Worm (Caenorhabditis elegans) whole organism, late embryonic: ENCODE results near the gene rpt-1.

Source experiments
- C08G9.2 ChIP-seq: sonication (generic microtip); optimal IDR thresholded peaks from 2 replicates; lab custom pipeline; 2016; ENCODE audit warnings: mild to moderate bottlenecking, missing genetic modification characterization, moderate library complexity, missing compliant biosample characterization
- C38D4.7 ChIP-seq: fragments of 200-800 bp; sonication (Bioruptor generic); optimal IDR thresholded peaks from 2 replicates; lab custom pipeline; 2018; ENCODE audit warnings: mild to moderate bottlenecking, missing genetic modification characterization, moderate library complexity, missing compliant biosample characterization
- T23F11.4 ChIP-seq: fragments of 200-800 bp; sonication (Bioruptor generic); optimal IDR thresholded peaks from 2 replicates; lab custom pipeline; 2018; ENCODE audit warnings: mild to moderate bottlenecking, missing genetic modification characterization, missing compliant biosample characterization
- ama-1 ChIP-seq: fragments of 150-350 bp; optimal IDR thresholded peaks from 2 replicates; lab custom pipeline; 2014
- ceh-18 ChIP-seq: sonication (generic microtip); optimal IDR thresholded peaks from 2 replicates; lab custom pipeline; 2016; ENCODE audit warnings: missing genetic modification characterization, missing compliant biosample characterization
- ceh-2 ChIP-seq: sonication (generic microtip); optimal IDR thresholded peaks from 2 replicates; lab custom pipeline; 2016; ENCODE audit warnings: missing genotype, missing genetic modification characterization, missing compliant biosample characterization
- ceh-22 ChIP-seq: sonication (generic microtip); optimal IDR thresholded peaks from 2 replicates; lab custom pipeline; 2017; ENCODE audit warnings: missing biosample characterization, missing genetic modification characterization
- ceh-24 ChIP-seq: sonication (generic microtip); optimal IDR thresholded peaks from 2 replicates; lab custom pipeline; 2016; ENCODE audit warnings: mild to moderate bottlenecking, missing genetic modification characterization, missing compliant biosample characterization
- ceh-31 ChIP-seq: sonication (generic microtip); optimal IDR thresholded peaks from 2 replicates; lab custom pipeline; 2016; ENCODE audit warnings: missing genetic modification characterization, missing compliant biosample characterization
- ceh-34 ChIP-seq: sonication (generic microtip); optimal IDR thresholded peaks from 2 replicates; lab custom pipeline; 2016; ENCODE audit warnings: mild to moderate bottlenecking, missing genetic modification characterization, missing compliant biosample characterization
- elt-4 ChIP-seq: sonication (generic microtip); optimal IDR thresholded peaks from 2 replicates; lab custom pipeline; 2016; ENCODE audit warnings: missing genetic modification characterization, missing compliant biosample characterization
- ets-4 ChIP-seq: sonication (generic microtip); optimal IDR thresholded peaks from 2 replicates; lab custom pipeline; 2016; ENCODE audit warnings: missing genetic modification characterization, missing compliant biosample characterization
- eyg-1 ChIP-seq: sonication (generic microtip); optimal IDR thresholded peaks from 2 replicates; lab custom pipeline; 2016; ENCODE audit warnings: missing genotype, missing genetic modification characterization, missing compliant biosample characterization
- fax-1 ChIP-seq: sonication (generic microtip); optimal IDR thresholded peaks from 2 replicates; lab custom pipeline; 2016; ENCODE audit warnings: missing genotype, missing genetic modification characterization, missing compliant biosample characterization
- hlh-6 ChIP-seq: sonication (generic microtip); optimal IDR thresholded peaks from 2 replicates; lab custom pipeline; 2016; ENCODE audit warnings: missing genotype, missing genetic modification characterization, missing compliant biosample characterization
- hlh-8 ChIP-seq: sonication (generic microtip); optimal IDR thresholded peaks from 2 replicates; lab custom pipeline; 2016; ENCODE audit warnings: missing genotype, missing genetic modification characterization, missing compliant biosample characterization
- madf-2 ChIP-seq: sonication (generic microtip); optimal IDR thresholded peaks from 2 replicates; lab custom pipeline; 2017; ENCODE audit warnings: missing genetic modification characterization, missing compliant biosample characterization
- mec-3 ChIP-seq: sonication (generic microtip); optimal IDR thresholded peaks from 2 replicates; lab custom pipeline; 2016; ENCODE audit warnings: borderline replicate concordance, missing genetic modification characterization, missing compliant biosample characterization
- npax-4 ChIP-seq: sonication (generic microtip); optimal IDR thresholded peaks from 2 replicates; lab custom pipeline; 2016; ENCODE audit warnings: missing genetic modification characterization, missing compliant biosample characterization
- odd-2 ChIP-seq: sonication (generic microtip); optimal IDR thresholded peaks from 2 replicates; lab custom pipeline; 2017; ENCODE audit warnings: antibody characterized with exemption, mild to moderate bottlenecking, missing genetic modification characterization, missing compliant biosample characterization
- pag-3 ChIP-seq: sonication (generic microtip); optimal IDR thresholded peaks from 2 replicates; lab custom pipeline; 2016; ENCODE audit warnings: missing compliant biosample characterization, missing genetic modification characterization, borderline replicate concordance
- pat-9 ChIP-seq: fragments of 200-800 bp; sonication (Bioruptor generic); optimal IDR thresholded peaks from 2 replicates; lab custom pipeline; 2018; ENCODE audit warnings: mild to moderate bottlenecking, missing genetic modification characterization, moderate library complexity, missing compliant biosample characterization
- pha-4 ChIP-seq: fragments of 150-350 bp; optimal IDR thresholded peaks from 2 replicates; lab custom pipeline; 2018; ENCODE audit warnings: missing biosample characterization, missing genetic modification reagents, missing genetic modification characterization
- pros-1 ChIP-seq: fragments of 150-350 bp; optimal IDR thresholded peaks from 2 replicates; lab custom pipeline; 2014; ENCODE audit warnings: missing biosample characterization, missing genetic modification reagents, missing genetic modification characterization
- rnt-1 ChIP-seq: sonication (generic microtip); optimal IDR thresholded peaks from 2 replicates; lab custom pipeline; 2016; ENCODE audit warnings: missing genetic modification characterization, missing compliant biosample characterization
- sdc-2 ChIP-seq: sonication (generic microtip); optimal IDR thresholded peaks from 2 replicates; lab custom pipeline; 2016; ENCODE audit warnings: missing genotype, missing genetic modification characterization, missing compliant biosample characterization
- syd-9 ChIP-seq: sonication (generic microtip); optimal IDR thresholded peaks from 2 replicates; lab custom pipeline; 2016; ENCODE audit warnings: mild to moderate bottlenecking, missing genetic modification characterization, moderate library complexity, missing compliant biosample characterization
- ttx-3 ChIP-seq: sonication (generic microtip); optimal IDR thresholded peaks from 2 replicates; lab custom pipeline; 2016; ENCODE audit warnings: missing genetic modification reagents, missing genetic modification characterization, missing compliant biosample characterization
- unc-42 ChIP-seq: sonication (generic microtip); optimal IDR thresholded peaks from 2 replicates; lab custom pipeline; 2016; ENCODE audit warnings: missing genotype, missing genetic modification characterization, missing compliant biosample characterization
- unc-55 ChIP-seq: sonication (generic microtip); optimal IDR thresholded peaks from 2 replicates; lab custom pipeline; 2017; ENCODE audit warnings: missing biosample characterization, missing genetic modification reagents, missing genetic modification characterization
- ztf-16 ChIP-seq: sonication (generic microtip); optimal IDR thresholded peaks from 2 replicates; lab custom pipeline; 2017; ENCODE audit warnings: missing genetic modification characterization, missing compliant biosample characterization

Gene rpt-1

DNA sequence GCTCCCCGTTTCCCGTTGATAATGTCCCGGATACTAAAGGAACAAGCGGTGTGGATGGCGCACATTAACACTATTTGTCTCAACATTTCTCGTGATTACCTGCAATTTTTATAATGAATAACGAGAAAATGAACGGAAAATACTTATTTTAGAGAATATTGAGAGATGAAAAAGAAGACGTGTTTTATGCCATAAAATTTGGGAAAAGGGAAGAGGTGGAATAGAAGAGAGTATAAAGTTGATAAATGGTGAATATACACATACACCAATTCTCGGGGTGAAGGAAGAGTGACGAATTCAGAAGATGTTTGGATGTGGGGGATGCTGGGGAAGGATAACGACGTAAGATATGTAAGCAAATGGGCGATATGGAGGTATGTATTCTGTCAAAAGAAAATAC is 17.5 kb downstream of the rpt-1 start, which contains the start of gene F58H1.7:
Gene F58H1.7 (minus strand): TSS at position 101 of the 400 bp plus-strand sequence.
- TF ChIP-seq odd-2 (tag; lab: Kevin White, UChicago) (no peak), npax-4 (no peak), pat-9 (tag; lab: Kevin White, UChicago) (no peak), pag-3 (tag; lab: Kevin White, UChicago) (no peak), sdc-2 (tag; lab: Kevin White, UChicago) (no peak), ttx-3 (tag; lab: Kevin White, UChicago) (no peak), rnt-1 (tag; lab: Kevin White, UChicago) (no peak), C08G9.2 (tag; lab: Kevin White, UChicago) (no peak), elt-4 (tag; lab: Kevin White, UChicago) (no peak), ets-4 (tag; lab: Kevin White, UChicago) (no peak), ztf-16 (tag; lab: Kevin White, UChicago) (no peak)

DNA sequence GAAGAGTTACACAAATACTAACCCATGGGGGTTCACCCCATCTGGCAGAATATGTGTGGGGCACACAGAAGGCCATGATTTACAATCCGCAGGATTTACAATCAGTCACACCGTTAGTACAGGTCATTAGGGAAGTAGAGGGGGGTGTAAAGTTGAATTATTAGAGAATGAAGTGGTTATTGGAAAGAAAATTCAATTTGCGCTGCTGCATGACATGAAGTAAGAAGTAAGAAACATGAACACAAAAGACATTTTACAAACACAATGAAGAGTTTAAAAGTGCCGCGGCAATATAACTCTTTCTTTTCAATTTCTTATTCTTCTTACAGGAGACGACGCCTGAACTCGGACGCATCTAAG is 21.4 kb downstream of the rpt-1 start:
- TF ChIP-seq fax-1 (tag; lab: Kevin White, UChicago) (no peak), ceh-22 (tag; lab: Kevin White, UChicago) (no peak), unc-42 (tag; lab: Kevin White, UChicago) (peak; percentile 63), pros-1 (no peak), madf-2 (tag; lab: Kevin White, UChicago) (no peak), syd-9 (tag; lab: Kevin White, UChicago) (no peak)

DNA sequence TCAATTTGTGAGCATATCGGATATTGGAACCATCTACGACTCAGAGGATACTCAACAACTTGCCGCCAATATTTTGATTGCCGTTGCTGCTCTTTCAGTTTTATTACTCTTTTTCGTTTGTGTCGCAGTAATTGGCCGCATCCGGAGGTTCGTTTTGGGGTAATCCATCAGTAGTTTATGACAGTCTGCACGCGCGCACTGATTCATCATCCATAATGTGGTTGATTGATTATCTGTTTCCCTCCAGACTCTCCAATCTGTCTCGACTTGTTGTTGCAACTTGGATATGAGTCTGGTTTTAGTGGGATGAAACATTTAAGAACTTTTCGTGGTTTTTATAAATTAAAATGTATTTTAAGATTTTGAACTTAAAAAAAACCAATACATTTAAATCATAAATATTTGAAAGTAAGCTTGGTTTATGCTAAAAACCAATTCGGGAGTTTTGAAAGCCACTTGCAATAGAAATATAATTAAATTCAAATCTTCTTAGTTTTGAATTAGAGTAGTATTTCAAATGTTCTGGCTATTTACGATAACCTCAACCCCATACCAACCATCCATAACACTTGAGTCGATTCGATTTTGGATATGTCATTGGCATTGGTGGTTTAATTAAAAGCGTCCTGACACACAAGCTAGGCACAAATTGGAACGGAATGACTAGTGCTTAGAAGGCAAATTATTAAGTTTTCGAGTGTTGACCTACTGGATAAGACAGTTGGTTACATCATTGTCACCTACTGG is 21.9 kb downstream of the rpt-1 start:
- peak; percentile 68 for TF ChIP-seq unc-55 (GFP tag; lab: Kevin White, UChicago)
- TF ChIP-seq pat-9 (tag; lab: Kevin White, UChicago), result no peak
- TF ChIP-seq, all 69 proteins: peak for 1

DNA sequence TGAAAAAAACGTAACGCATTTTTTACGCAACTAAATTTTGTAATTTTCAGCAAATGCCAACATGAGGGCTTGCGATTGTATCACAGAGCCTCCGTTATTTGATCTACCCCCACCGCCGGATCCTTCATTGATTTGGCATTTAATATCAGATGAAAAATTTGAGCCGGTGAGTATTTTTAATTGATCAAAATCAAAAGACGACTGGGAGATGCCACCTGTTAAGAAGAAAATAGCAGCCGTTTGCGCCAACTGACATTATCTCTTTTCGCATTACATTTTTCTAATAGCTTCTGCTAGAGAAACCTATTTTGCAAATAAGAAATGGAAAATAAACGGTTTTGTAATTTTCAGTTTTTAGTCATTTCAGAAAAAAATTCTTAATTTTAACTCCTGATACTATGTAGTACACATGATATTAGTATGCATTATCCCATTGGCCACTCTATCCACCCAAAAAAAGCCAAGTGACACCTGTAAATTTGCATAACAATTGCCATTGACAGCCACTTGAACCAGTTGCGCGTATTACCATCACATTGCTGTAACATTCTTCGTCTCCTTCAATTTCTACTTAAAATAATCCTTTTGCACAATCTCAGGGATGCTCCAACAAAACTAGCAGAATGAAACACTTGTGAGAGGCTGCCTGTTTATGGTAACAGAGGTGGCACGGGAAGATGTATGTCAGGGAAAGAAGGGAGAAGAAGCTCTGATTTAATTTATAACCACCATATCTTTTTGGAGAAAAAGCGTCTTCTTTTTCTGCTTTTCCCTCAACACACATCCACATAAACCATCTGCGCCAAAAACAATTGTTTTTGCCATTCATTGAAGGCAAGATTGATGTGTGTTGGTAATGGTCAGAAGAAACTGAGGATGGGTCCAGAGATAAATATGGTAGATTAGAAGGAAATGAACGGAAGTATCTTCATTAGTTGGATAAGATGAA is 23.6 kb downstream of the rpt-1 start, which contains the start of gene F58H1.5:
Gene F58H1.5 (plus strand): TSS at position 51 of the 949 bp plus-strand sequence.
- TF ChIP-seq unc-42 (tag; lab: Kevin White, UChicago), result peak; percentile 87
- TF ChIP-seq pha-4 (tag; lab: Kevin White, UChicago), result no peak

DNA sequence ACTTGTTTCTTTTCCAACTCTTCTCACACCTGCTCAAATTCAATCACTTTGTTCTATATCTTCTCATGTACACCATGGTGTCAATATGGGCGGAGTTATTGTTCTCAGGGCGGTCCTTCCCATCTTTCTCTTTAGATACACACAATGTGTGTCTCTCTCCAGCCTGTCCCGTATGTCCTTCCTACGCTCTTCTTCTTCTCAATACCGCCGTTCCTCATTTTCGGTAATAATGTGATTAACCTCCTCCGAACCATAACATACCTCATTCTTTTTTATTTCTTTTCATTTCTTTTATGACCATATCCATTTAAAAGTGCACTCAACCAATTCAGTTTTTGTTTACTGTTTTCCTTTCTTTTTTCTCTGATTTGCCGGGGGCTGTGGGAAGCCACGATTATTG is 26.6 kb downstream of the rpt-1 start:
- TF ChIP-seq hlh-6 (tag; lab: Kevin White, UChicago) (no peak), C38D4.7 (GFP tag; lab: Kevin White, UChicago) (no peak), ceh-31 (tag; lab: Kevin White, UChicago) (peak; percentile 2), syd-9 (tag; lab: Kevin White, UChicago) (no peak), unc-42 (tag; lab: Kevin White, UChicago) (peak; percentile 69), elt-4 (tag; lab: Kevin White, UChicago) (no peak), eyg-1 (tag; lab: Kevin White, UChicago) (no peak), madf-2 (tag; lab: Kevin White, UChicago) (no peak), ceh-2 (tag; lab: Kevin White, UChicago) (no peak), T23F11.4 (no peak), ceh-18 (tag; lab: Kevin White, UChicago) (no peak), pha-4 (tag; lab: Kevin White, UChicago) (no peak), ceh-34 (tag; lab: Kevin White, UChicago) (no peak), unc-55 (GFP tag; lab: Kevin White, UChicago) (no peak), hlh-8 (tag; lab: Kevin White, UChicago) (no peak), ama-1 (lab: Kevin White, UChicago) (peak; percentile 17), mec-3 (no peak), ceh-24 (tag; lab: Kevin White, UChicago) (no peak), ceh-22 (tag; lab: Kevin White, UChicago) (no peak)
